Worm (Caenorhabditis elegans) whole organism, young adult: Measurements from ENCODE around the gene sri-24.
"Not testable (repeated sequence)": the region's sequence is repeated elsewhere in the genome, so short reads cannot be mapped to it uniquely, and the experiment has no call there.

Experiments used
- B0019.2 ChIP-seq: fragments of 200-800 bp; sonication (Bioruptor generic); conservative IDR thresholded peaks from 2 replicates; pipeline ENCODE4 v1.3.6; 2022; ENCODE audit warnings: missing genetic modification reagents, missing genetic modification characterization, missing compliant biosample characterization
- C06A6.2 ChIP-seq: fragments of 200-800 bp; sonication (Bioruptor generic); conservative IDR thresholded peaks from 2 replicates; pipeline ENCODE4 v1.3.6; 2022; ENCODE audit warnings: missing genetic modification characterization, missing compliant biosample characterization
- F23B12.7 ChIP-seq: sonication (generic microtip); optimal IDR thresholded peaks from 2 replicates; lab custom pipeline; 2017; ENCODE audit warnings: missing genetic modification characterization, mild to moderate bottlenecking, missing compliant biosample characterization, antibody characterized with exemption, moderate library complexity; ENCODE audit not compliant: insufficient read depth
- F39B2.1 ChIP-seq: fragments of 200-800 bp; sonication (Bioruptor generic); IDR thresholded peaks from 2 replicates; pipeline ENCODE4 v1.3.6; 2022; ENCODE audit warnings: missing genetic modification reagents, missing genetic modification characterization, missing compliant biosample characterization
- F52B5.7 ChIP-seq: sonication (generic microtip); optimal IDR thresholded peaks from 2 replicates; lab custom pipeline; 2016; ENCODE audit warnings: mild to moderate bottlenecking, missing genetic modification characterization, missing compliant biosample characterization
- T07F8.4 ChIP-seq: sonication (generic microtip); optimal IDR thresholded peaks from 2 replicates; lab custom pipeline; 2016; ENCODE audit warnings: mild to moderate bottlenecking, missing genetic modification characterization, moderate library complexity, missing compliant biosample characterization
- ZK185.1 ChIP-seq: sonication (generic microtip); optimal IDR thresholded peaks from 2 replicates; lab custom pipeline; 2016; ENCODE audit warnings: mild to moderate bottlenecking, missing genetic modification characterization, missing compliant biosample characterization; ENCODE audit not compliant: poor library complexity, severe bottlenecking
- aptf-2 ChIP-seq: fragments of 200-800 bp; sonication (Bioruptor generic); conservative IDR thresholded peaks from 2 replicates; pipeline ENCODE4 v1.3.6; 2022; ENCODE audit warnings: missing genetic modification reagents, missing genetic modification characterization, missing compliant biosample characterization
- attf-5 ChIP-seq: fragments of 200-800 bp; sonication (Bioruptor generic); optimal IDR thresholded peaks from 2 replicates; lab custom pipeline; 2018; ENCODE audit warnings: mild to moderate bottlenecking, missing genetic modification characterization, missing compliant biosample characterization
- attf-6 ChIP-seq: fragments of 200-800 bp; sonication (Bioruptor generic); IDR thresholded peaks from 2 replicates; pipeline ENCODE4 v1.3.6; 2022; ENCODE audit warnings: missing genetic modification reagents, missing genetic modification characterization, missing compliant biosample characterization
- bed-1 ChIP-seq: fragments of 200-800 bp; sonication (Bioruptor generic); IDR thresholded peaks from 2 replicates; pipeline ENCODE4 v1.3.6; 2022; ENCODE audit warnings: missing genetic modification reagents, missing genetic modification characterization, missing compliant biosample characterization
- bed-2 ChIP-seq: fragments of 200-800 bp; sonication (Bioruptor generic); IDR thresholded peaks from 2 replicates; pipeline ENCODE4 v1.3.6; 2022; ENCODE audit warnings: missing genetic modification reagents, missing genetic modification characterization, missing compliant biosample characterization
- cebp-2 ChIP-seq: fragments of 200-800 bp; sonication (Bioruptor generic); IDR thresholded peaks from 2 replicates; pipeline ENCODE4 v1.3.6; 2022; ENCODE audit warnings: missing genetic modification characterization, missing compliant biosample characterization
- ceh-40 ChIP-seq: fragments of 200-800 bp; sonication (Bioruptor generic); IDR thresholded peaks from 2 replicates; pipeline ENCODE4 v1.3.6; 2022; ENCODE audit warnings: missing genetic modification characterization, missing compliant biosample characterization
- chd-7 ChIP-seq: sonication (generic microtip); optimal IDR thresholded peaks from 2 replicates; lab custom pipeline; 2016; ENCODE audit warnings: mild to moderate bottlenecking, missing genetic modification characterization, moderate library complexity, missing compliant biosample characterization
- dox-1 ChIP-seq: fragments of 200-800 bp; sonication (Bioruptor generic); IDR thresholded peaks from 2 replicates; pipeline ENCODE4 v1.3.6; 2022; ENCODE audit warnings: missing genetic modification reagents, missing genetic modification characterization, missing compliant biosample characterization
- egl-18 ChIP-seq: fragments of 200-800 bp; sonication (Bioruptor generic); IDR thresholded peaks from 2 replicates; pipeline ENCODE4 v1.3.6; 2022; ENCODE audit warnings: missing genetic modification reagents, missing genetic modification characterization, missing compliant biosample characterization
- egrh-3 ChIP-seq: fragments of 200-800 bp; sonication (Bioruptor generic); IDR thresholded peaks from 2 replicates; pipeline ENCODE4 v1.3.6; 2022; ENCODE audit warnings: missing genetic modification reagents, missing genetic modification characterization, missing compliant biosample characterization
- hlh-12 ChIP-seq: sonication (generic microtip); optimal IDR thresholded peaks from 2 replicates; lab custom pipeline; 2016; ENCODE audit warnings: missing genetic modification characterization, missing compliant biosample characterization
- hmg-20 ChIP-seq: fragments of 200-800 bp; sonication (Bioruptor generic); IDR thresholded peaks from 2 replicates; pipeline ENCODE4 v1.3.6; 2022; ENCODE audit warnings: missing genetic modification reagents, missing genetic modification characterization, missing compliant biosample characterization
- lin-26 ChIP-seq: fragments of 200-800 bp; sonication (Bioruptor generic); IDR thresholded peaks from 2 replicates; pipeline ENCODE4 v1.3.6; 2022; ENCODE audit warnings: missing genetic modification reagents, missing genetic modification characterization, missing compliant biosample characterization
- lin-35 ChIP-seq, 3 experiments: fragments of 150-350 bp in 2 of 3; sonication (generic microtip) in 1 of 3; optimal IDR thresholded peaks; 2 replicates each; lab custom pipeline; 2014 to 2018; ENCODE audit warnings: missing biosample characterization in 3 of 3, missing genetic modification characterization in 3 of 3, missing genetic modification reagents in 3 of 3
- lin-40 ChIP-seq: sonication (generic microtip); optimal IDR thresholded peaks from 2 replicates; lab custom pipeline; 2016; ENCODE audit warnings: missing genetic modification characterization, mild to moderate bottlenecking, missing compliant biosample characterization, missing genotype, missing genetic modification reagents
- lsy-27 ChIP-seq: sonication (generic microtip); optimal IDR thresholded peaks from 2 replicates; lab custom pipeline; 2017; ENCODE audit warnings: missing genetic modification characterization, mild to moderate bottlenecking, missing compliant biosample characterization, antibody characterized with exemption, missing genotype, borderline replicate concordance; ENCODE audit not compliant: insufficient read depth
- madf-3 ChIP-seq: fragments of 200-800 bp; sonication (Bioruptor generic); IDR thresholded peaks from 2 replicates; pipeline ENCODE4 v1.3.6; 2022; ENCODE audit warnings: missing genetic modification reagents, missing genetic modification characterization, missing compliant biosample characterization
- madf-6 ChIP-seq: fragments of 200-800 bp; sonication (Bioruptor generic); IDR thresholded peaks from 2 replicates; pipeline ENCODE4 v1.3.6; 2022; ENCODE audit warnings: missing genetic modification reagents, missing genetic modification characterization, missing compliant biosample characterization
- madf-8 ChIP-seq: fragments of 200-800 bp; sonication (Bioruptor generic); conservative IDR thresholded peaks from 2 replicates; pipeline ENCODE4 v1.3.6; 2022; ENCODE audit warnings: missing genetic modification reagents, missing genetic modification characterization, missing compliant biosample characterization
- mcd-1 ChIP-seq: fragments of 200-800 bp; sonication (Bioruptor generic); IDR thresholded peaks from 2 replicates; pipeline ENCODE4 v1.3.6; 2022; ENCODE audit warnings: missing genetic modification reagents, missing genetic modification characterization, missing compliant biosample characterization
- nhr-80 ChIP-seq: sonication (generic microtip); optimal IDR thresholded peaks from 2 replicates; lab custom pipeline; 2016; ENCODE audit warnings: missing genetic modification characterization, missing compliant biosample characterization
- nhr-90 ChIP-seq: sonication (generic microtip); optimal IDR thresholded peaks from 2 replicates; lab custom pipeline; 2016; ENCODE audit warnings: missing genotype, mild to moderate bottlenecking, missing genetic modification characterization, missing compliant biosample characterization
- pha-4 ChIP-seq: fragments of 150-350 bp; sonication (generic microtip); optimal IDR thresholded peaks from 2 replicates; lab custom pipeline; 2014; ENCODE audit warnings: missing biosample characterization, missing genetic modification reagents, missing genetic modification characterization
- rcor-1 ChIP-seq: fragments of 200-800 bp; sonication (Bioruptor generic); IDR thresholded peaks from 2 replicates; pipeline ENCODE4 v1.3.6; 2022; ENCODE audit warnings: missing genetic modification reagents, missing genetic modification characterization, missing compliant biosample characterization
- sdz-38 ChIP-seq: sonication (generic microtip); optimal IDR thresholded peaks from 2 replicates; lab custom pipeline; 2016; ENCODE audit warnings: missing genotype, missing genetic modification characterization, missing compliant biosample characterization
- sea-2 ChIP-seq: fragments of 200-800 bp; sonication (Bioruptor generic); IDR thresholded peaks from 2 replicates; pipeline ENCODE4 v1.3.6; 2022; ENCODE audit warnings: missing genetic modification characterization, missing compliant biosample characterization
- snpc-4 ChIP-seq, 5 experiments: fragments of 150-350 bp in 1 of 5; sonication (generic microtip) in 4 of 5; optimal IDR thresholded peaks; 2 replicates each; lab custom pipeline; 2014 to 2018; ENCODE audit warnings: missing genetic modification characterization in 5 of 5, missing biosample characterization in 3 of 5, antibody characterized with exemption in 2 of 5, mild to moderate bottlenecking in 2 of 5, missing compliant biosample characterization in 2 of 5, missing genotype in 2 of 5, moderate library complexity in 2 of 5, missing genetic modification reagents in 1 of 5
- tlf-1 ChIP-seq: fragments of 200-800 bp; sonication (Bioruptor generic); optimal IDR thresholded peaks from 2 replicates; lab custom pipeline; 2018; ENCODE audit warnings: mild to moderate bottlenecking, missing genetic modification characterization, missing compliant biosample characterization
- xnd-1 ChIP-seq: sonication (generic microtip); optimal IDR thresholded peaks from 2 replicates; lab custom pipeline; 2016; ENCODE audit warnings: missing genotype, missing genetic modification reagents, missing genetic modification characterization, missing compliant biosample characterization

sri-24 gene

ce11 chrV:15211869-15212268, at the start of gene sri-24:
TSS of gene sri-24 (plus strand) at chrV:15212169.
- TF ChIP-seq mcd-1 (GFP tag; lab: Robert Waterston, UW); lin-26 (GFP tag; lab: Robert Waterston, UW); chd-7: not testable (repeated sequence)

- TF ChIP-seq xnd-1 (tag; lab: Kevin White, UChicago) (no peak), B0019.2 (no peak), F23B12.7 (tag; lab: Kevin White, UChicago) (no peak), madf-8 (no peak), hlh-12 (tag; lab: Kevin White, UChicago) (no peak), aptf-2 (no peak), chd-7 (no peak), attf-6 (GFP tag; lab: Robert Waterston, UW) (no peak), lin-35 (GFP tag; optimal IDR thresholded peaks at IDR 0.05; lab: Kevin White, UChicago) (no peak), tlf-1 (no peak), nhr-90 (tag; lab: Kevin White, UChicago) (no peak)
Measured at ce11 chrV:15162697-15163096, 49.3 kb upstream of the sri-24 start, which contains the start of gene srz-11. TSS of gene srz-11 (plus strand) at chrV:15163082.

- TF ChIP-seq lin-40 (no peak), lsy-27 (tag; lab: Kevin White, UChicago) (no peak), F23B12.7 (tag; lab: Kevin White, UChicago) (no peak), C06A6.2 (GFP tag; lab: Robert Waterston, UW) (no peak), cebp-2 (GFP tag; lab: Robert Waterston, UW) (no peak), nhr-90 (tag; lab: Kevin White, UChicago) (no peak), pha-4 (tag; lab: Kevin White, UChicago) (no peak), rcor-1 (GFP tag; lab: Robert Waterston, UW) (no peak), egrh-3 (GFP tag; lab: Robert Waterston, UW) (no peak), snpc-4 (GFP tag; optimal IDR thresholded peaks at IDR 0.05; lab: Kevin White, UChicago) (no peak), snpc-4 (tag; optimal IDR thresholded peaks at IDR 0.05; lab: Kevin White, UChicago) (no peak), sea-2 (GFP tag; lab: Robert Waterston, UW) (no peak), F39B2.1 (GFP tag; lab: Robert Waterston, UW) (no peak), bed-2 (no peak)
Measured at ce11 chrV:15175459-15175858, 36.5 kb upstream of the sri-24 start, which contains the start of gene clec-47. TSS of gene clec-47 (plus strand) at chrV:15175759.

- no peak for TF ChIP-seq attf-5 (GFP tag; lab: Kevin White, UChicago)
- no peak for TF ChIP-seq T07F8.4 (tag; lab: Kevin White, UChicago)
- TF ChIP-seq F52B5.7 (tag; lab: Kevin White, UChicago), result no peak
- TF ChIP-seq bed-1 (GFP tag; lab: Robert Waterston, UW), result no peak
- no peak for TF ChIP-seq nhr-80 (tag; lab: Kevin White, UChicago)
- no peak for TF ChIP-seq hmg-20
- TF ChIP-seq madf-6 (GFP tag; lab: Robert Waterston, UW), result no peak
- TF ChIP-seq ZK185.1 (tag; lab: Kevin White, UChicago), result no peak
- no peak for TF ChIP-seq egl-18 (GFP tag; lab: Robert Waterston, UW)
- TF ChIP-seq dox-1 (GFP tag; lab: Robert Waterston, UW), result no peak
- no peak for TF ChIP-seq madf-3 (GFP tag; lab: Robert Waterston, UW)
- no peak for TF ChIP-seq chd-7
- TF ChIP-seq ceh-40 (GFP tag; lab: Robert Waterston, UW), result no peak
- TF ChIP-seq F39B2.1 (GFP tag; lab: Robert Waterston, UW), result no peak
- no peak for TF ChIP-seq sdz-38 (tag; lab: Kevin White, UChicago)
- no peak for TF ChIP-seq bed-2
Measured at ce11 chrV:15179757-15180156, 32.2 kb upstream of the sri-24 start, which contains the start of gene T09F5.10. TSS of gene T09F5.10 (plus strand) at chrV:15180057.
